Fruit fly (Drosophila melanogaster): Measurements from ENCODE around the gene bond.

Gene bond

DNA sequence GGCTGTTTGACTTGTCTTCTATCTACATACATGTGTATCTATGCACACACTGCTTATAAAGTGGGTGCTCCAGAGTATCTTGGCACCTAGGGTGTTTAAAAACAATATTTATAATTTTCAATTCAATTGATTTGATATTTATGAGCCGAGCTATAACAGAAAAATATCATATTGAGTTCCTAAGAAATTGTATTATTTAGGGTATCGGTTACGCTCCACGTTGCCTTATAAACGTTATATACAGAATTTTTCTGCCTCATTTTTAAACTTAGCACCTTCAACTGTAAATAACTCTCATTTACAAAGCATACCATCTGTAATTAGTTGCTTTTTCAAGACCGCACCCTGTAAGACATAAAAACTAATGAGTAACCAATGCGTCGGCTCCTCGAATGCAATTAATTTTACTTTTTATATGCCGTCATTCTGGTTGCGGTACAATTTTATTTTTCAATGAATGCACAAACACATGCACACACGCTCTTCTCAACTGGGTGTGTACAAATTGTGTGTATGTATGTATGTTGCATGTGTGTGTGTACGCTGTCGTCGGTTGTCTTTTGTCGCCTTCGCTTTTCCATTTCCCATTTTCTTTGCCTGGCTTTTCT is 40.3 kb downstream of the bond start (continued):
- TF ChIP-seq caup (GFP tag; optimal IDR thresholded peaks at IDR 0.05; ENCODE audit: severe bottlenecking), result peak; percentile 46
- peak; percentile 41 to 42 for TF ChIP-seq chif (GFP tag; optimal IDR thresholded peaks at IDR 0.05)
- peak; percentile 69 for TF ChIP-seq grau (tag; optimal IDR thresholded peaks at IDR 0.05)
- no peak for TF ChIP-seq CG15073 (GFP tag; optimal IDR thresholded peaks at IDR 0.05)
- TF ChIP-seq CG16815 (GFP tag; optimal IDR thresholded peaks at IDR 0.05), result peak; percentile 62
- no peak for TF ChIP-seq bowl (GFP tag; IDR thresholded peaks at IDR 0.05)
- no peak for TF ChIP-seq ro (GFP tag; IDR thresholded peaks at IDR 0.05)
- TF ChIP-seq CG12071 (GFP tag; optimal IDR thresholded peaks at IDR 0.05), result no peak
- no peak for TF ChIP-seq D (optimal IDR thresholded peaks at IDR 0.05)
- peak; percentile 81 for TF ChIP-seq D (GFP tag; optimal IDR thresholded peaks at IDR 0.05)
- peak; percentile 86 for TF ChIP-seq CG10979 (tag; optimal IDR thresholded peaks at IDR 0.05)
- no peak for TF ChIP-seq sr (GFP tag; IDR thresholded peaks at IDR 0.05)
- TF ChIP-seq Dek (tag; optimal IDR thresholded peaks at IDR 0.05), result no peak
- no peak for TF ChIP-seq scrt (GFP tag; optimal IDR thresholded peaks at IDR 0.05)
- no peak for TF ChIP-seq NFAT (GFP tag; IDR thresholded peaks at IDR 0.05)
- peak; percentile 22 for TF ChIP-seq trh (GFP tag; optimal IDR thresholded peaks at IDR 0.05)
- TF ChIP-seq bigmax (GFP tag; optimal IDR thresholded peaks at IDR 0.05), result no peak
- no peak for TF ChIP-seq Bgb (GFP tag; IDR thresholded peaks at IDR 0.05; ENCODE audit: partially characterized antibody)
- TF ChIP-seq CG18262 (tag; optimal IDR thresholded peaks at IDR 0.05), result peak; percentile 91
- no peak for TF ChIP-seq toy (GFP tag; IDR thresholded peaks at IDR 0.05)
- TF ChIP-seq eve (GFP tag; optimal IDR thresholded peaks at IDR 0.05), result no peak
- TF ChIP-seq gsb (GFP tag; IDR thresholded peaks at IDR 0.05), result no peak
- TF ChIP-seq Scr (GFP tag; IDR thresholded peaks at IDR 0.05; ENCODE audit: partially characterized antibody), result no peak
- peak; percentile 88 for TF ChIP-seq CG17361 (GFP tag; IDR thresholded peaks at IDR 0.05)
- TF ChIP-seq CG2129 (GFP tag; IDR thresholded peaks at IDR 0.05; ENCODE audit: partially characterized antibody), result no peak
- TF ChIP-seq CG13624 (GFP tag; optimal IDR thresholded peaks at IDR 0.05), result no peak
- TF ChIP-seq CG1603 (tag; optimal IDR thresholded peaks at IDR 0.05), result peak; percentile 36
- no peak for TF ChIP-seq CG1792 (GFP tag; optimal IDR thresholded peaks at IDR 0.05)
- peak; percentile 40 for TF ChIP-seq salm (tag; optimal IDR thresholded peaks at IDR 0.05)
- TF ChIP-seq pum (GFP tag; optimal IDR thresholded peaks at IDR 0.05), result peak; percentile 47
- TF ChIP-seq CG8359 (GFP tag; optimal IDR thresholded peaks at IDR 0.05; ENCODE audit: borderline replicate concordance), result peak; percentile 63
- no peak for TF ChIP-seq run (tag; optimal IDR thresholded peaks at IDR 0.05)
- peak; percentile 29 for TF ChIP-seq ems (GFP tag; optimal IDR thresholded peaks at IDR 0.05)
- no peak for TF ChIP-seq dati (GFP tag; IDR thresholded peaks at IDR 0.05)
- peak; percentile 65 for TF ChIP-seq PHDP (tag; optimal IDR thresholded peaks at IDR 0.05)
- TF ChIP-seq Spps (tag; optimal IDR thresholded peaks at IDR 0.05), result peak; percentile 37
- TF ChIP-seq CG1602 (GFP tag; optimal IDR thresholded peaks at IDR 0.05), result peak; percentile 56
- no peak for TF ChIP-seq cwo (GFP tag; optimal IDR thresholded peaks at IDR 0.05)
- TF ChIP-seq tll (GFP tag; optimal IDR thresholded peaks at IDR 0.05), result no peak
- TF ChIP-seq Sry-β (GFP tag; optimal IDR thresholded peaks at IDR 0.05), result peak; percentile 1
- no peak for TF ChIP-seq disco-r (GFP tag; optimal IDR thresholded peaks at IDR 0.05)
- TF ChIP-seq CG8290 (GFP tag; optimal IDR thresholded peaks at IDR 0.05), result peak; percentile 52
- TF ChIP-seq CG8290 (tag; optimal IDR thresholded peaks at IDR 0.05), result peak in 1 of 2 experiments; percentile 21
- TF ChIP-seq hkb (optimal IDR thresholded peaks at IDR 0.05), result no peak
- TF ChIP-seq hkb (GFP tag; IDR thresholded peaks at IDR 0.05), result no peak
- TF ChIP-seq CG10565 (GFP tag; optimal IDR thresholded peaks at IDR 0.05), result no peak
- peak; percentile 47 for TF ChIP-seq tin (GFP tag; optimal IDR thresholded peaks at IDR 0.05)
- no peak for TF ChIP-seq CG7271 (tag; optimal IDR thresholded peaks at IDR 0.05)
- no peak for TF ChIP-seq MESR4 (GFP tag; optimal IDR thresholded peaks at IDR 0.05)
- peak; percentile 63 for TF ChIP-seq twi (tag; optimal IDR thresholded peaks at IDR 0.05)
- peak; percentile 37 for TF ChIP-seq CG18476 (GFP tag; optimal IDR thresholded peaks at IDR 0.05)

Measured in whole organism, embryonic.